Fruit fly (Drosophila melanogaster) whole organism, prepupa: ENCODE results near the gene Gr98a.

Experiments used
- CG10631 ChIP-seq: fragments of 200-800 bp; sonication (Bioruptor generic); optimal IDR thresholded peaks from 2 replicates; lab custom pipeline; 2016; ENCODE audit warnings: missing biosample characterization, missing genetic modification characterization
- CG10669 ChIP-seq: fragments of 200-800 bp; sonication (Bioruptor generic); optimal IDR thresholded peaks from 3 replicates; lab custom pipeline; 2018; ENCODE audit warnings: missing biosample characterization, mild to moderate bottlenecking, missing genetic modification characterization, moderate library complexity
- CG11762 ChIP-seq: fragments of 200-800 bp; sonication (Bioruptor generic); optimal IDR thresholded peaks from 3 replicates; lab custom pipeline; 2016; ENCODE audit warnings: missing biosample characterization, missing genetic modification characterization; ENCODE audit not compliant: insufficient read depth
- CG15336 ChIP-seq: fragments of 200-800 bp; sonication (Bioruptor generic); IDR thresholded peaks from 2 replicates; pipeline ENCODE4 v1.3.6; 2022; ENCODE audit warnings: missing biosample characterization, missing genetic modification characterization
- CG16779 ChIP-seq: fragments of 200-800 bp; sonication (Bioruptor generic); optimal IDR thresholded peaks from 3 replicates; lab custom pipeline; 2017; ENCODE audit warnings: missing biosample characterization, mild to moderate bottlenecking, missing genetic modification characterization
- CG31627 ChIP-seq: fragments of 200-800 bp; sonication (Bioruptor generic); optimal IDR thresholded peaks from 3 replicates; lab custom pipeline; 2016; ENCODE audit warnings: missing biosample characterization, missing genetic modification characterization
- CG34406 ChIP-seq: fragments of 200-800 bp; sonication (Bioruptor generic); optimal IDR thresholded peaks from 3 replicates; lab custom pipeline; 2016; ENCODE audit warnings: missing biosample characterization, missing genetic modification characterization
- CG3919 ChIP-seq: fragments of 200-800 bp; sonication (Bioruptor generic); optimal IDR thresholded peaks from 3 replicates; lab custom pipeline; 2016; ENCODE audit warnings: missing biosample characterization, missing genetic modification characterization
- CG4318 ChIP-seq: fragments of 200-800 bp; sonication (Bioruptor generic); optimal IDR thresholded peaks from 3 replicates; lab custom pipeline; 2017; ENCODE audit warnings: missing biosample characterization, mild to moderate bottlenecking, missing genetic modification characterization
- CG6163 ChIP-seq: fragments of 200-800 bp; sonication (Bioruptor generic); IDR thresholded peaks from 3 replicates; pipeline ENCODE4 v1.3.6; 2022; ENCODE audit warnings: missing biosample characterization, missing genetic modification characterization
- CG6792 ChIP-seq: fragments of 200-800 bp; sonication (Bioruptor generic); optimal IDR thresholded peaks from 3 replicates; lab custom pipeline; 2016; ENCODE audit warnings: missing biosample characterization, missing genetic modification characterization
- CG6808 ChIP-seq: fragments of 200-800 bp; sonication (Bioruptor generic); optimal IDR thresholded peaks from 3 replicates; lab custom pipeline; 2017; ENCODE audit warnings: missing biosample characterization, missing genetic modification characterization, mild to moderate bottlenecking, moderate library complexity, missing genetic modification reagents
- CG7368 ChIP-seq: fragments of 200-800 bp; sonication (Bioruptor generic); optimal IDR thresholded peaks from 3 replicates; lab custom pipeline; 2016; ENCODE audit warnings: missing biosample characterization, missing genetic modification characterization
- CG8119 ChIP-seq: fragments of 200-800 bp; sonication (Bioruptor generic); IDR thresholded peaks from 3 replicates; pipeline ENCODE4 v1.3.6; 2022; ENCODE audit warnings: missing biosample characterization, missing genetic modification characterization
- CG8319 ChIP-seq: fragments of 200-800 bp; sonication (Bioruptor generic); optimal IDR thresholded peaks from 3 replicates; lab custom pipeline; 2016; ENCODE audit warnings: missing biosample characterization, missing genetic modification characterization
- CG8632 ChIP-seq: fragments of 200-800 bp; sonication (Bioruptor generic); optimal IDR thresholded peaks from 3 replicates; lab custom pipeline; 2016; ENCODE audit warnings: missing biosample characterization, missing genetic modification characterization
- Ets21C ChIP-seq: fragments of 200-800 bp; sonication (Bioruptor generic); optimal IDR thresholded peaks from 3 replicates; lab custom pipeline; 2016; ENCODE audit warnings: missing biosample characterization, missing genetic modification characterization
- Hr39 ChIP-seq: fragments of 200-800 bp; sonication (Bioruptor generic); optimal IDR thresholded peaks from 2 replicates; lab custom pipeline; 2016; ENCODE audit warnings: missing biosample characterization, missing genetic modification characterization
- Hr4 ChIP-seq: fragments of 200-800 bp; sonication (Bioruptor generic); optimal IDR thresholded peaks from 3 replicates; lab custom pipeline; 2016; ENCODE audit warnings: missing biosample characterization, missing genetic modification characterization
- Lpt ChIP-seq: fragments of 200-800 bp; sonication (Bioruptor generic); optimal IDR thresholded peaks from 3 replicates; lab custom pipeline; 2016; ENCODE audit warnings: missing biosample characterization, missing genetic modification characterization
- Met ChIP-seq: fragments of 200-800 bp; sonication (Bioruptor generic); optimal IDR thresholded peaks from 3 replicates; lab custom pipeline; 2016; ENCODE audit warnings: missing biosample characterization, missing genetic modification characterization
- OdsH ChIP-seq: fragments of 200-800 bp; sonication (Bioruptor generic); optimal IDR thresholded peaks from 3 replicates; lab custom pipeline; 2016; ENCODE audit warnings: missing biosample characterization, missing genetic modification characterization
- Sox102F ChIP-seq: fragments of 200-800 bp; sonication (Bioruptor generic); optimal IDR thresholded peaks from 2 replicates; lab custom pipeline; 2016; ENCODE audit warnings: missing biosample characterization, mild to moderate bottlenecking, missing genetic modification characterization
- Sox15 ChIP-seq: fragments of 200-800 bp; sonication (Bioruptor generic); optimal IDR thresholded peaks from 3 replicates; lab custom pipeline; 2016; ENCODE audit warnings: missing biosample characterization, missing genetic modification characterization
- cyc ChIP-seq: fragments of 200-800 bp; sonication (Bioruptor generic); optimal IDR thresholded peaks from 3 replicates; lab custom pipeline; 2016; ENCODE audit warnings: missing biosample characterization, missing genetic modification characterization
- dsx ChIP-seq: fragments of 200-800 bp; optimal IDR thresholded peaks from 3 replicates; lab custom pipeline; 2019; ENCODE audit warnings: missing biosample characterization, mild to moderate bottlenecking, missing genetic modification characterization, moderate library complexity; ENCODE audit not compliant: poor library complexity, severe bottlenecking
- eg ChIP-seq: fragments of 200-800 bp; sonication (Bioruptor generic); IDR thresholded peaks from 3 replicates; pipeline ENCODE4 v1.3.6; 2022; ENCODE audit warnings: missing biosample characterization, missing genetic modification characterization
- esn ChIP-seq: fragments of 200-800 bp; sonication (Bioruptor generic); optimal IDR thresholded peaks from 2 replicates; lab custom pipeline; 2016; ENCODE audit warnings: missing biosample characterization, mild to moderate bottlenecking, missing genetic modification characterization, moderate library complexity
- fd85E ChIP-seq: fragments of 200-800 bp; sonication (Bioruptor generic); optimal IDR thresholded peaks from 3 replicates; lab custom pipeline; 2016; ENCODE audit warnings: missing biosample characterization, missing genetic modification characterization
- net ChIP-seq: fragments of 200-800 bp; sonication (Bioruptor generic); optimal IDR thresholded peaks from 3 replicates; lab custom pipeline; 2016; ENCODE audit warnings: missing biosample characterization, missing genetic modification characterization
- pdm3 ChIP-seq: fragments of 200-800 bp; sonication (Bioruptor generic); optimal IDR thresholded peaks from 3 replicates; lab custom pipeline; 2016; ENCODE audit warnings: missing biosample characterization, missing genetic modification characterization
- ss ChIP-seq, 2 experiments: fragments of 200-800 bp; sonication (Bioruptor generic); optimal IDR thresholded peaks; 2 replicates in 1 of 2; 3 replicates in 1 of 2; lab custom pipeline; 2017 to 2018; ENCODE audit warnings: mild to moderate bottlenecking in 2 of 2, missing biosample characterization in 2 of 2, missing genetic modification characterization in 2 of 2, moderate library complexity in 1 of 2
- topi ChIP-seq: fragments of 200-800 bp; sonication (Bioruptor generic); optimal IDR thresholded peaks from 3 replicates; lab custom pipeline; 2016; ENCODE audit warnings: missing biosample characterization, missing genetic modification characterization
- vri ChIP-seq: fragments of 200-800 bp; sonication (Bioruptor generic); optimal IDR thresholded peaks from 3 replicates; lab custom pipeline; 2016; ENCODE audit warnings: missing biosample characterization, mild to moderate bottlenecking, missing genetic modification characterization

Gene Gr98a

DNA sequence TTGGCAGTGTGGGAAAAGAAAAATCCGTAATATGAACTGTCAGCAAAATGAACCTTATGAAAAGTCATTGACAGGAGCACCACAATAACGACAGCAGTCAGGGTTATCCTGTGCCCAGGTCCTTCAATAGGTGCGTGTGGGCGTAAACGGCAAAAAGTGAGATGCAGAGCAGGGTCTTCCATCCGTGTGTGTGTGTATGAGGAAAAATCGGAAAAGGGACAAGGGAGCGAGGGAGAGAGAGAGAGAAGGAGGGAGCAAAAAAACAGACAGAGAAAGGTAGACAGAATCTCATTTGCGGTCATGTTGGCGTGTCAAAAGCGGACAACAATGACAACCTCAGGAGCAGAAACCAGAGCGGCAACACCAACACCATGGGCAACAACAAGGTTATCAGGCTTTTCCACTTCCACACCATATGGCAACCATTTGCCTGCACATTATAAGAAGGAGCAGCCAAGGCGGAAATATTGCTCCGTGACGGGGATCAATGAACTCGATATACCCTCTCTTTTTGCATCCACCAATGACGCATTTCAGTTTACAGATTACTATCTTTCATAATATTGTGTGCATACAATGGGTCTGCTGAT, 46.4 kb upstream of the Gr98a start:
- TF ChIP-seq net (GFP tag; lab: Kevin White, UChicago) = no peak
- no peak for TF ChIP-seq CG6792 (GFP tag; lab: Kevin White, UChicago)
- no peak for TF ChIP-seq esn (GFP tag; lab: Kevin White, UChicago)
- TF ChIP-seq OdsH = no peak
- no peak for TF ChIP-seq CG16779 (tag; lab: Kevin White, UChicago)
- no peak for TF ChIP-seq CG34406
- TF ChIP-seq Lpt (GFP tag; lab: Kevin White, UChicago) = no peak
- no peak for TF ChIP-seq CG7368 (GFP tag; lab: Kevin White, UChicago)
- no peak for TF ChIP-seq pdm3
- TF ChIP-seq Hr39 = no peak
- TF ChIP-seq CG31627 (GFP tag; lab: Kevin White, UChicago) = no peak
- TF ChIP-seq ss (GFP tag; optimal IDR thresholded peaks at IDR 0.05; lab: Kevin White, UChicago) = no peak
- no peak for TF ChIP-seq CG6163 (GFP tag; lab: Robert Waterston, UW)

DNA sequence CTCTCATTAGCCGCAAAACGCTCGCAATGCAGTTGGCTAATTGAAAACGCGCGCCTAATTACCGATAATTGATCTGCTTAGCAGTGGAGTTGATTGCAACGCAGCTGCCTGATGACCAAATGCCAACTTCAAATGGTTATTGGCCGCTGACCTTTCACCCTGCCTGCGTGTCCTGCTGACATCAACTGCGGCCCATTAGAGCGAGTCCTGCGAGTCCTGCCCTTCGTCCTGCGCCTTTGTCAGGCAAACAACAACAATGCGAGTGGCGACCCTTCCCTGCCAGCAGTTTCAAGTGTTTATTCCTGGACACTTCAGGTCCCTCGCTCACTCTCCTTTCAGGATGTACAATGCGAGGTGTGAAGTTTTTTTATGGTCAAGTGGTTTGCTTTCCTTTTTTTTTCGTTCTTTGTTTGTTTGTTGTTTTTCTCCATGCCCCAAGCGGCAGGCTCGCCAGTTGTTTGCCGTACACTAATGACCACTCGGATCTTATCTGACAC, 45.2 kb upstream of the Gr98a start:
- TF ChIP-seq CG8119 (GFP tag; lab: Robert Waterston, UW) = no peak
- no peak for TF ChIP-seq CG10669
- no peak for TF ChIP-seq CG8632 (GFP tag; lab: Kevin White, UChicago)
- TF ChIP-seq CG3919 (GFP tag; lab: Kevin White, UChicago) = no peak
- no peak for TF ChIP-seq fd85E (GFP tag; lab: Kevin White, UChicago)
- no peak for TF ChIP-seq Lpt (GFP tag; lab: Kevin White, UChicago)
- no peak for TF ChIP-seq CG16779 (tag; lab: Kevin White, UChicago)
- TF ChIP-seq ss (GFP tag; optimal IDR thresholded peaks at IDR 0.05; lab: Kevin White, UChicago) = no peak
- no peak for TF ChIP-seq CG6163 (GFP tag; lab: Robert Waterston, UW)
- TF ChIP-seq CG10631 (GFP tag; lab: Kevin White, UChicago) = no peak
- no peak for TF ChIP-seq Sox102F (GFP tag; lab: Kevin White, UChicago)
- TF ChIP-seq, all 60 proteins: peak for 0

DNA sequence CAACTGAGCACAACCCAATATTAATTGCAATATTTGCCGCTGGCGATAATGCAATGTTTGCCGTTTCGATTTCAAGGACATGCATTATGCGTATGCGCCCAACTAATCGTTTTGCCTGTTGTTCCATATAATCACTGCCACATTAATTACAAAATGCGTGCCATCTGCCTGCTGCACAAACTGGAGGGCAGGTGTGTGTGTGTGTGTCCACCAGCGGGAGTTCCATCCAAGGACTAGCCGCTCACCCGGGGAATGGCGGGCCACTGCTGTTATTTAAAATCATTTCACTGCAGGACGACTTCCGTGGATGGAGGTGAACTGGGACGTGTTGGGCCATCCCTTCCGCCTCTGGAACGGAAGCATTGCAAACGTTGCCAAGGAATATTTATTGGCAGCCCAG, 42.4 kb upstream of the Gr98a start:
- TF ChIP-seq CG7368 (GFP tag; lab: Kevin White, UChicago) (no peak), CG15336 (no peak), CG11762 (GFP tag; lab: Kevin White, UChicago) (no peak), cyc (no peak), CG8119 (GFP tag; lab: Robert Waterston, UW) (no peak), eg (GFP tag; lab: Robert Waterston, UW) (no peak), Hr4 (GFP tag; lab: Kevin White, UChicago) (no peak), pdm3 (no peak), Sox15 (GFP tag; lab: Kevin White, UChicago) (no peak), topi (GFP tag; lab: Kevin White, UChicago) (no peak), ss (GFP tag; optimal IDR thresholded peaks at IDR 0.05; lab: Kevin White, UChicago) (no peak), esn (GFP tag; lab: Kevin White, UChicago) (no peak), Met (GFP tag; lab: Kevin White, UChicago) (no peak), CG4318 (GFP tag; lab: Kevin White, UChicago) (no peak), dsx (GFP tag; lab: Kevin White, UChicago) (no peak), CG6163 (GFP tag; lab: Robert Waterston, UW) (no peak), Ets21C (GFP tag; lab: Kevin White, UChicago) (no peak), CG10669 (no peak)

DNA sequence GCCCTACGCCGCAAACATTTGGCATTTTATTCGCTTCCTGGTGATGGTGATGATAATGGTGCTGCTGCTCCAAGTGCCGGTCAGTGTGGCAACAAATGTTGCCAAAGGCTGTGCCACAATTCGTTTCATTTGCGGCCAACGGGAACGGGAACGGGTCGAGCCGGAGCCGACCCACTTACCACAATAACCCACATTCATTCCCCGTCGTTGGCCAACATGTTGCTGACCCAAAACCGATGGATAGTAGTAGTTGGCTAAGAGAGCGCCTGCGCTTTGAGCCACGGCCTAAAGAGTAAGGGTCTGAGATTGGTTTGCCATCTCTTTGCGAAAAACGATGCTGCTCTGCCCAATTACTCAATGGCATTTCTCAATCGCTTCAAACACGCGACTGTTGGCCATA, 24.8 kb upstream of the Gr98a start:
- TF ChIP-seq CG34406 (no peak), CG16779 (tag; lab: Kevin White, UChicago) (no peak), CG8319 (GFP tag; lab: Kevin White, UChicago) (no peak), vri (GFP tag; lab: Kevin White, UChicago) (no peak), CG6808 (GFP tag; lab: Kevin White, UChicago) (no peak), cyc (no peak)
